Fruit fly (Drosophila melanogaster) whole organism, embryonic: ENCODE data around the gene Mrm2.

ENCODE experiments used
- Adf1 ChIP-seq: fragments of 200-800 bp; sonication (Bioruptor generic); IDR thresholded peaks from 2 replicates; pipeline ENCODE4 v1.3.6; 2022; ENCODE audit warnings: missing biosample characterization, missing genetic modification characterization
- Asciz ChIP-seq: fragments of 200-800 bp; sonication (Bioruptor generic); optimal IDR thresholded peaks from 2 replicates; lab custom pipeline; 2017; ENCODE audit warnings: missing biosample characterization, mild to moderate bottlenecking, missing genetic modification characterization, missing genetic modification reagents
- Bteb2 ChIP-seq: fragments of 200-800 bp; sonication (Bioruptor generic); optimal IDR thresholded peaks from 2 replicates; lab custom pipeline; 2016; ENCODE audit warnings: missing biosample characterization, missing genetic modification characterization
- C15 ChIP-seq: fragments of 200-800 bp; sonication (Bioruptor generic); IDR thresholded peaks from 3 replicates; pipeline ENCODE4 v1.3.6; 2022; ENCODE audit warnings: missing biosample characterization, missing genetic modification characterization
- CG11696 ChIP-seq: fragments of 200-800 bp; sonication (Bioruptor generic); IDR thresholded peaks from 2 replicates; pipeline ENCODE4 v1.3.6; 2022; ENCODE audit warnings: missing biosample characterization, missing genetic modification characterization
- CG12391 ChIP-seq: fragments of 200-800 bp; sonication (Bioruptor generic); optimal IDR thresholded peaks from 3 replicates; lab custom pipeline; 2018; ENCODE audit warnings: missing biosample characterization, mild to moderate bottlenecking, missing genetic modification characterization, moderate library complexity
- CG14441 ChIP-seq: fragments of 200-800 bp; sonication (Bioruptor generic); IDR thresholded peaks from 2 replicates; pipeline ENCODE4 v1.3.6; 2022; ENCODE audit warnings: missing biosample characterization, missing genetic modification characterization
- CG14860 ChIP-seq: fragments of 200-800 bp; sonication (Bioruptor generic); IDR thresholded peaks from 3 replicates; pipeline ENCODE4 v1.3.6; 2022; ENCODE audit warnings: missing biosample characterization, missing genetic modification characterization; ENCODE audit not compliant: partially characterized antibody
- CG14965 ChIP-seq: fragments of 200-800 bp; sonication (Bioruptor generic); optimal IDR thresholded peaks from 2 replicates; lab custom pipeline; 2016; ENCODE audit warnings: missing biosample characterization, missing genetic modification characterization, borderline replicate concordance
- CG15514 ChIP-seq: fragments of 200-800 bp; sonication (Bioruptor generic); optimal IDR thresholded peaks from 3 replicates; lab custom pipeline; 2017; ENCODE audit warnings: missing biosample characterization, missing genetic modification characterization, mild to moderate bottlenecking, moderate library complexity, missing genetic modification reagents
- CG1647 ChIP-seq: fragments of 200-800 bp; sonication (Bioruptor generic); optimal IDR thresholded peaks from 3 replicates; lab custom pipeline; 2016; ENCODE audit warnings: missing biosample characterization, missing genetic modification characterization
- CG18599 ChIP-seq: fragments of 200-800 bp; sonication (Bioruptor generic); optimal IDR thresholded peaks from 3 replicates; lab custom pipeline; 2017; ENCODE audit warnings: missing biosample characterization, missing genetic modification characterization, mild to moderate bottlenecking, moderate library complexity, missing genetic modification reagents
- CG2120 ChIP-seq: fragments of 200-800 bp; sonication (Bioruptor generic); optimal IDR thresholded peaks from 3 replicates; lab custom pipeline; 2016; ENCODE audit warnings: missing biosample characterization, missing genetic modification characterization
- CG2202 ChIP-seq: fragments of 200-800 bp; sonication (Bioruptor generic); optimal IDR thresholded peaks from 2 replicates; lab custom pipeline; 2018; ENCODE audit warnings: missing biosample characterization, mild to moderate bottlenecking, missing genetic modification characterization
- CG3163 ChIP-seq: fragments of 200-800 bp; sonication (Bioruptor generic); optimal IDR thresholded peaks from 3 replicates; lab custom pipeline; 2016; ENCODE audit warnings: missing biosample characterization, missing genetic modification characterization
- CG33213 ChIP-seq: fragments of 200-800 bp; sonication (Bioruptor generic); optimal IDR thresholded peaks from 3 replicates; lab custom pipeline; 2016; ENCODE audit warnings: missing biosample characterization, missing genetic modification characterization
- CG3726 ChIP-seq: fragments of 200-800 bp; sonication (Bioruptor generic); IDR thresholded peaks from 3 replicates; pipeline ENCODE4, ENCODE4 v1.3.6; 2022; ENCODE audit warnings: missing biosample characterization, missing genetic modification characterization
- CG4282 ChIP-seq: fragments of 200-800 bp; sonication (Bioruptor generic); optimal IDR thresholded peaks from 2 replicates; lab custom pipeline; 2016; ENCODE audit warnings: missing biosample characterization, missing genetic modification characterization
- CG5953 ChIP-seq: fragments of 200-800 bp; sonication (Bioruptor generic); IDR thresholded peaks from 2 replicates; pipeline ENCODE4 v1.3.6; 2022; ENCODE audit warnings: missing biosample characterization, missing genetic modification characterization
- CG6683 ChIP-seq: fragments of 200-800 bp; sonication (Bioruptor generic); optimal IDR thresholded peaks from 2 replicates; lab custom pipeline; 2017; ENCODE audit warnings: missing biosample characterization, mild to moderate bottlenecking, missing genetic modification characterization, missing genetic modification reagents
- CG8765 ChIP-seq: fragments of 200-800 bp; sonication (Bioruptor generic); IDR thresholded peaks from 2 replicates; pipeline ENCODE4 v1.3.6; 2022; ENCODE audit warnings: missing biosample characterization, missing genetic modification characterization
- CG8924 ChIP-seq: fragments of 200-800 bp; optimal IDR thresholded peaks from 3 replicates; lab custom pipeline; 2019; ENCODE audit warnings: missing biosample characterization, mild to moderate bottlenecking, missing genetic modification characterization, moderate library complexity
- CHES-1-like ChIP-seq: fragments of 200-800 bp; sonication (Bioruptor generic); optimal IDR thresholded peaks from 2 replicates; lab custom pipeline; 2016; ENCODE audit warnings: missing biosample characterization, missing genetic modification characterization
- Doc2 ChIP-seq: fragments of 200-800 bp; sonication (Bioruptor generic); IDR thresholded peaks from 2 replicates; pipeline ENCODE4 v1.3.6; 2022; ENCODE audit warnings: missing biosample characterization, missing genetic modification characterization
- Doc3 ChIP-seq: fragments of 200-800 bp; sonication (Bioruptor generic); IDR thresholded peaks from 3 replicates; pipeline ENCODE4 v1.3.6; 2022; ENCODE audit warnings: missing biosample characterization, missing genetic modification characterization; ENCODE audit not compliant: partially characterized antibody
- HmgZ ChIP-seq: fragments of 200-800 bp; sonication (Bioruptor generic); optimal IDR thresholded peaks from 2 replicates; lab custom pipeline; 2018; ENCODE audit warnings: missing biosample characterization, mild to moderate bottlenecking, missing genetic modification characterization
- Hmr ChIP-seq: fragments of 200-800 bp; sonication (Bioruptor generic); optimal IDR thresholded peaks from 3 replicates; lab custom pipeline; 2017; ENCODE audit warnings: mild to moderate bottlenecking, missing biosample characterization, missing genetic modification reagents, missing genetic modification characterization
- Hr51 ChIP-seq, 2 experiments: fragments of 200-800 bp; sonication (Bioruptor generic); optimal IDR thresholded peaks; 2 replicates in 1 of 2; 3 replicates in 1 of 2; lab custom pipeline; 2016 to 2018; ENCODE audit warnings: missing biosample characterization in 2 of 2, missing genetic modification characterization in 2 of 2, mild to moderate bottlenecking in 1 of 2, moderate library complexity in 1 of 2
- Pdp1 ChIP-seq, 2 experiments: fragments of 200-800 bp; sonication (Bioruptor generic); optimal IDR thresholded peaks; 3 replicates each; lab custom pipeline; 2016; ENCODE audit warnings: missing biosample characterization in 2 of 2, missing genetic modification characterization in 2 of 2, mild to moderate bottlenecking in 1 of 2, moderate library complexity in 1 of 2
- Scr ChIP-seq: fragments of 200-800 bp; sonication (Bioruptor generic); IDR thresholded peaks from 2 replicates; pipeline ENCODE4 v1.3.6; 2022; ENCODE audit warnings: missing biosample characterization, missing genetic modification characterization; ENCODE audit not compliant: partially characterized antibody
- Xrp1 ChIP-seq: fragments of 200-800 bp; sonication (Bioruptor generic); IDR thresholded peaks from 2 replicates; pipeline ENCODE4 v1.3.6; 2022; ENCODE audit warnings: missing biosample characterization, missing genetic modification characterization
- ab ChIP-seq: fragments of 200-800 bp; sonication (Bioruptor generic); optimal IDR thresholded peaks from 2 replicates; lab custom pipeline; 2016; ENCODE audit warnings: missing biosample characterization, missing genetic modification characterization
- caup ChIP-seq: fragments of 200-800 bp; sonication (Bioruptor generic); optimal IDR thresholded peaks from 3 replicates; lab custom pipeline; 2017; ENCODE audit warnings: missing biosample characterization, mild to moderate bottlenecking, missing genetic modification characterization, moderate library complexity; ENCODE audit not compliant: severe bottlenecking
- chif ChIP-seq, 2 experiments: fragments of 200-800 bp; sonication (Bioruptor generic); optimal IDR thresholded peaks; 3 replicates each; lab custom pipeline; 2016; ENCODE audit warnings: missing biosample characterization in 2 of 2, missing genetic modification characterization in 2 of 2
- fd102C ChIP-seq: fragments of 200-800 bp; sonication (Bioruptor generic); optimal IDR thresholded peaks from 2 replicates; lab custom pipeline; 2018; ENCODE audit warnings: missing biosample characterization, mild to moderate bottlenecking, missing genetic modification characterization, moderate library complexity
- gcm2 ChIP-seq: fragments of 200-800 bp; sonication (Bioruptor generic); optimal IDR thresholded peaks from 2 replicates; lab custom pipeline; 2016; ENCODE audit warnings: missing biosample characterization, missing genetic modification characterization
- gfzf ChIP-seq: fragments of 200-800 bp; sonication (Bioruptor generic); optimal IDR thresholded peaks from 2 replicates; lab custom pipeline; 2016; ENCODE audit warnings: missing biosample characterization, mild to moderate bottlenecking, missing genetic modification characterization, moderate library complexity
- grn ChIP-seq: fragments of 200-800 bp; sonication (Bioruptor generic); optimal IDR thresholded peaks from 3 replicates; lab custom pipeline; 2017; ENCODE audit warnings: missing biosample characterization, missing genetic modification characterization
- lov ChIP-seq, 2 experiments: fragments of 200-800 bp in 1 of 2; fragments of >200 bp in 1 of 2; sonication (Bioruptor generic) in 1 of 2; IDR thresholded peaks in 1 of 2; optimal IDR thresholded peaks in 1 of 2; 2 replicates in 1 of 2; 3 replicates in 1 of 2; pipeline versions ENCODE4 v1.3.6 to Lab custom; 2017 to 2022; ENCODE audit warnings: missing biosample characterization in 1 of 2, missing genetic modification characterization in 1 of 2
- luna ChIP-seq: fragments of 200-800 bp; sonication (Bioruptor generic); optimal IDR thresholded peaks from 2 replicates; lab custom pipeline; 2016; ENCODE audit warnings: missing biosample characterization, missing genetic modification characterization
- pho ChIP-seq: fragments of 200-800 bp; sonication (Bioruptor generic); optimal IDR thresholded peaks from 2 replicates; lab custom pipeline; 2016; ENCODE audit warnings: missing biosample characterization, missing genetic modification characterization
- repo ChIP-seq: fragments of 200-800 bp; sonication (Bioruptor generic); optimal IDR thresholded peaks from 2 replicates; lab custom pipeline; 2016; ENCODE audit warnings: missing biosample characterization, missing genetic modification characterization
- run ChIP-seq: fragments of 200-800 bp; sonication (Bioruptor generic); optimal IDR thresholded peaks from 3 replicates; lab custom pipeline; 2018; ENCODE audit warnings: missing biosample characterization, mild to moderate bottlenecking, missing genetic modification characterization
- shn ChIP-seq: fragments of 200-800 bp; sonication (Bioruptor generic); optimal IDR thresholded peaks from 3 replicates; lab custom pipeline; 2016; ENCODE audit warnings: missing biosample characterization, missing genetic modification characterization
- slp2 ChIP-seq: fragments of 200-800 bp; sonication (Bioruptor generic); optimal IDR thresholded peaks from 2 replicates; lab custom pipeline; 2016; ENCODE audit warnings: missing biosample characterization, missing genetic modification characterization
- so ChIP-seq: fragments of 200-800 bp; sonication (Bioruptor generic); IDR thresholded peaks from 3 replicates; pipeline ENCODE4 v1.3.6; 2022; ENCODE audit warnings: missing biosample characterization, missing genetic modification characterization
- tgo ChIP-seq: fragments of 200-800 bp; sonication (Bioruptor generic); IDR thresholded peaks from 3 replicates; pipeline ENCODE4 v1.3.6; 2022; ENCODE audit warnings: missing biosample characterization, missing genetic modification characterization
- usp ChIP-seq: fragments of >200 bp; optimal IDR thresholded peaks from 2 replicates; lab custom pipeline; 2017; ENCODE audit warnings: missing biosample characterization, missing genetic modification characterization
- zen2 ChIP-seq: fragments of 200-800 bp; sonication (Bioruptor generic); IDR thresholded peaks from 3 replicates; pipeline ENCODE4 v1.3.6; 2022; ENCODE audit warnings: missing biosample characterization, missing genetic modification characterization; ENCODE audit not compliant: partially characterized antibody

Gene Mrm2

DNA sequence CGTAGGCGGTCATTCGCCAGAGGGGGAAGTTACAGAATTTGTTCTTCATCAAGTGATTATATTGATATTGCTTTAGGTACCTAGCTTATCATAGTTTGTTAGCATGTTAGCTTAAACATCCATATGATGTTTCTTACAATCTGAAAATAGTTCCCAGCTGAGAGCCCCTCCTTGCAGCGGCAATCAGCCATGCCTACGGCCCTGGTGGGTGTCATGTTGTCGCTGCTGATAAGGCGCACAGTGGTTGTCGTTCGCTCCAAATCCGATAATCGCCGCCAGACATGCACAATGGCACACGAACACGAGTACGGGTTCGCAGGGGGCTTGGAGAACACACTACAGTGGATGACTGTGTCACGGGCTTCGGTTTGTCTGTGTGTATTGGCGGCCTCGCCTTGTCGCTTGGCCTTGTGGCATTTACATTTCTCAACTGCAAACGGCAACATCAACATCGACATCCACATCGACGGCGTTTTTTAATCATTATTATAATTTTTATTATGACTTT is 44.6 kb downstream of the Mrm2 start (continued):
- TF ChIP-seq CG14860 (GFP tag; lab: Robert Waterston, UW) (no peak), CG8765 (GFP tag; lab: Robert Waterston, UW) (peak; percentile 50; the same call in 1 of the 2 replicates), ab (peak; percentile 70), CG15514 (GFP tag; lab: Kevin White, UChicago) (peak; percentile 74), CG4282 (GFP tag; lab: Kevin White, UChicago) (peak; percentile 69), Hmr (GFP tag; lab: Kevin White, UChicago) (peak; percentile 82), CG6683 (GFP tag; lab: Kevin White, UChicago) (peak; percentile 37), lov (optimal IDR thresholded peaks at IDR 0.05; lab: Kevin White, UChicago) (no peak), lov (GFP tag; IDR thresholded peaks at IDR 0.05; lab: Robert Waterston, UW) (0 out of 3 replicates have a peak, but pooled peaks have one; percentile 56), CG12391 (tag; lab: Kevin White, UChicago) (peak; percentile 81), C15 (GFP tag; lab: Robert Waterston, UW) (peak; percentile 67; the same call in 2 of the 3 replicates), CG14441 (GFP tag; lab: Robert Waterston, UW) (peak; percentile 87), Doc3 (GFP tag; lab: Robert Waterston, UW) (no peak), gcm2 (GFP tag; lab: Kevin White, UChicago) (peak; percentile 64), CG2120 (GFP tag; lab: Kevin White, UChicago) (peak; percentile 94), Doc2 (GFP tag; lab: Robert Waterston, UW) (0 out of 2 replicates have a peak, but pooled peaks have one; percentile 29), repo (no peak), Bteb2 (peak; percentile 68), run (tag; lab: Kevin White, UChicago) (no peak), CG11696 (peak; percentile 52; the same call in 1 of the 2 replicates), CG8924 (tag; lab: Kevin White, UChicago) (peak; percentile 70), CG33213 (GFP tag; lab: Kevin White, UChicago) (peak; percentile 7), Scr (GFP tag; lab: Robert Waterston, UW) (no peak), HmgZ (tag; lab: Kevin White, UChicago) (peak; percentile 86), Asciz (GFP tag; lab: Kevin White, UChicago) (peak; percentile 50), Pdp1 (GFP tag; optimal IDR thresholded peaks at IDR 0.05; lab: Kevin White, UChicago) (peak; percentile 65 to 74), gfzf (no peak), CG3726 (GFP tag; lab: Robert Waterston, UW) (peak; percentile 78; the same call in 1 of the 3 replicates), shn (GFP tag; lab: Kevin White, UChicago) (peak; percentile 76), CG5953 (GFP tag; lab: Robert Waterston, UW) (peak; percentile 41; the same call in 1 of the 2 replicates), Xrp1 (GFP tag; lab: Robert Waterston, UW) (peak; percentile 89), pho (GFP tag; lab: Kevin White, UChicago) (peak; percentile 82), caup (GFP tag; lab: Kevin White, UChicago) (peak; percentile 79), slp2 (GFP tag; lab: Kevin White, UChicago) (peak; percentile 48), so (peak; percentile 86), CG2202 (tag; lab: Kevin White, UChicago) (peak; percentile 28), grn (GFP tag; lab: Kevin White, UChicago) (no peak), chif (GFP tag; optimal IDR thresholded peaks at IDR 0.05; lab: Kevin White, UChicago) (peak; percentile 73 to 80), CHES-1-like (peak; percentile 66), tgo (GFP tag; lab: Robert Waterston, UW) (peak; percentile 84), luna (no peak), CG14965 (GFP tag; lab: Kevin White, UChicago) (peak; percentile 14), zen2 (GFP tag; lab: Robert Waterston, UW) (no peak), usp (GFP tag; lab: Kevin White, UChicago) (no peak), Hr51 (GFP tag; optimal IDR thresholded peaks at IDR 0.05; lab: Kevin White, UChicago) (peak; percentile 72 to 85), CG18599 (peak; percentile 92), CG3163 (GFP tag; lab: Kevin White, UChicago) (no peak), fd102C (no peak), Adf1 (peak; percentile 64), CG1647 (GFP tag; lab: Kevin White, UChicago) (peak; percentile 75)
